4 worm cellular contexts compared by ENCODE assay signal in genomic region chrV:20763192-20763591, ce11.
A peak's percentile ranks its signal among the peaks of the same experiment; 100 is the strongest.
TF ChIP-seq lines count a peak whose summit lies in the region.

No protein-coding gene starts in this region.

TF ChIP-seq in whole organism, L1 larva, 84 proteins besides CTCF, POLR2A, EP300 and RAD21 (continues in another document):
- TF ChIP-seq dsc-1 (tag; optimal IDR thresholded peaks at IDR 0.05; lab: Kevin White, UChicago) (no peak), sox-4 (tag; optimal IDR thresholded peaks at IDR 0.05; lab: Kevin White, UChicago) (no peak), ama-1 (optimal IDR thresholded peaks at IDR 0.05; lab: Kevin White, UChicago) (no peak), nhr-85 (tag; lab: Kevin White, UChicago) (peak; percentile 8), lin-14 (GFP tag; optimal IDR thresholded peaks at IDR 0.05; lab: Kevin White, UChicago) (peak; percentile 48), blmp-1 (tag; optimal IDR thresholded peaks at IDR 0.05; lab: Kevin White, UChicago) (no peak), nhr-19 (GFP tag; conservative IDR thresholded peaks at IDR 0.05; lab: Robert Waterston, UW) (0 out of 2 replicates have a peak, but pooled peaks have one; percentile 23), lsy-2 (tag; optimal IDR thresholded peaks at IDR 0.05; lab: Kevin White, UChicago) (peak in 1 of 2 experiments; percentile 14), fos-1 (tag; optimal IDR thresholded peaks at IDR 0.05; lab: Kevin White, UChicago) (no peak), nhr-71 (tag; optimal IDR thresholded peaks at IDR 0.05; lab: Kevin White, UChicago) (peak; percentile 38), mef-2 (tag; optimal IDR thresholded peaks at IDR 0.05; lab: Kevin White, UChicago) (no peak), irx-1 (tag; optimal IDR thresholded peaks at IDR 0.05; lab: Kevin White, UChicago) (no peak), rnt-1 (tag; optimal IDR thresholded peaks at IDR 0.05; lab: Kevin White, UChicago) (no peak), jun-1 (tag; optimal IDR thresholded peaks at IDR 0.05; lab: Kevin White, UChicago) (no peak), ets-5 (GFP tag; IDR thresholded peaks at IDR 0.05; lab: Robert Waterston, UW) (no peak), unc-62 (GFP tag; optimal IDR thresholded peaks at IDR 0.05; lab: Kevin White, UChicago) (no peak), nhr-47 (tag; optimal IDR thresholded peaks at IDR 0.05; lab: Kevin White, UChicago) (no peak), elt-3 (tag; optimal IDR thresholded peaks at IDR 0.05; lab: Kevin White, UChicago) (no peak), Y116A8C.19 (tag; optimal IDR thresholded peaks at IDR 0.05; lab: Kevin White, UChicago; ENCODE audit: borderline replicate concordance) (no peak), mdl-1 (tag; optimal IDR thresholded peaks at IDR 0.05; lab: Kevin White, UChicago) (no peak), zip-4 (GFP tag; optimal IDR thresholded peaks at IDR 0.05; lab: Kevin White, UChicago) (no peak), hlh-17 (GFP tag; optimal IDR thresholded peaks at IDR 0.05; lab: Kevin White, UChicago; ENCODE audit: borderline replicate concordance) (no peak), nhr-77 (tag; optimal IDR thresholded peaks at IDR 0.05; lab: Kevin White, UChicago) (peak; percentile 42), vab-15 (tag; optimal IDR thresholded peaks at IDR 0.05; lab: Kevin White, UChicago) (no peak)

TF ChIP-seq in whole organism, L2 larva, 48 proteins besides CTCF, POLR2A, EP300 and RAD21:
- TF ChIP-seq unc-62 (GFP tag; optimal IDR thresholded peaks at IDR 0.05; lab: Kevin White, UChicago) (no peak), sma-9 (GFP tag; optimal IDR thresholded peaks at IDR 0.05; lab: Kevin White, UChicago) (peak; percentile 31), sma-9 (tag; optimal IDR thresholded peaks at IDR 0.05; lab: Kevin White, UChicago) (no peak), ZK546.5 (tag; optimal IDR thresholded peaks at IDR 0.05; lab: Kevin White, UChicago) (no peak), peb-1 (tag; optimal IDR thresholded peaks at IDR 0.05; lab: Kevin White, UChicago) (no peak), F13H6.1 (tag; optimal IDR thresholded peaks at IDR 0.05; lab: Kevin White, UChicago) (peak; percentile 75), nhr-129 (tag; optimal IDR thresholded peaks at IDR 0.05; lab: Kevin White, UChicago) (peak; percentile 67)

TF ChIP-seq in whole organism, L4 larva, 104 proteins besides CTCF, POLR2A, EP300 and RAD21:
- TF ChIP-seq pha-4 (GFP tag; IDR thresholded peaks at IDR 0.05; lab: Robert Waterston, UW) (no peak), pha-4 (tag; optimal IDR thresholded peaks at IDR 0.05; lab: Kevin White, UChicago) (peak; percentile 69), zfp-2 (tag; optimal IDR thresholded peaks at IDR 0.05; lab: Kevin White, UChicago) (no peak)
TF ChIP-seq in whole organism, L4 larva: peak in this region for 1.

TF ChIP-seq in whole organism, late embryonic, 69 proteins besides CTCF, POLR2A, EP300 and RAD21:
- peak; percentile 64 for TF ChIP-seq ceh-34 (tag; optimal IDR thresholded peaks at IDR 0.05; lab: Kevin White, UChicago)
- no peak for TF ChIP-seq fax-1 (tag; optimal IDR thresholded peaks at IDR 0.05; lab: Kevin White, UChicago)
- no peak for TF ChIP-seq ceh-9 (tag; optimal IDR thresholded peaks at IDR 0.05; lab: Kevin White, UChicago)
- TF ChIP-seq mec-3 (tag; optimal IDR thresholded peaks at IDR 0.05; lab: Kevin White, UChicago; ENCODE audit: borderline replicate concordance), result no peak
- TF ChIP-seq ceh-2 (tag; optimal IDR thresholded peaks at IDR 0.05; lab: Kevin White, UChicago), result peak; percentile 11
- TF ChIP-seq lim-6 (tag; optimal IDR thresholded peaks at IDR 0.05; lab: Kevin White, UChicago), result no peak
- TF ChIP-seq pha-2 (tag; optimal IDR thresholded peaks at IDR 0.05; lab: Kevin White, UChicago), result no peak
- TF ChIP-seq ceh-30 (tag; optimal IDR thresholded peaks at IDR 0.05; lab: Kevin White, UChicago), result no peak
- no peak for TF ChIP-seq pax-1 (tag; optimal IDR thresholded peaks at IDR 0.05; lab: Kevin White, UChicago)
- TF ChIP-seq elt-4 (tag; optimal IDR thresholded peaks at IDR 0.05; lab: Kevin White, UChicago), result no peak
- no peak for TF ChIP-seq sox-4 (tag; optimal IDR thresholded peaks at IDR 0.05; lab: Kevin White, UChicago)
- TF ChIP-seq elt-2 (tag; optimal IDR thresholded peaks at IDR 0.05; lab: Kevin White, UChicago), result no peak

Comparison
In these comparisons a context has a peak if more than half of its experiments do, and no peak if none do; other contexts are left out.
1. Of the 29 proteins assayed by ChIP-seq in both whole organism, L4 larva and whole organism, L1 larva: peak only in whole organism, L4 larva: none; only in whole organism, L1 larva: nhr-77; in both: none; in neither: 27; mixed calls (peak in some experiments, not most) for 1.